Worm (Caenorhabditis elegans): ENCODE data around the gene srt-68.

srt-68 gene

ce11 chrV:5278001-5278400 lies 26.1 kb upstream of the srt-68 start, which contains the start of gene B0238.9:
Gene B0238.9, minus strand, starts transcription at chrV:5278101.
- no peak for TF ChIP-seq nhr-6 (tag; optimal IDR thresholded peaks at IDR 0.05)
- TF ChIP-seq lin-13 (GFP tag; optimal IDR thresholded peaks at IDR 0.05) = no peak
- TF ChIP-seq ama-1 (optimal IDR thresholded peaks at IDR 0.05) = no peak
- no peak for TF ChIP-seq aly-2 (tag; optimal IDR thresholded peaks at IDR 0.05)
- TF ChIP-seq gmeb-1 (tag; optimal IDR thresholded peaks at IDR 0.05) = no peak
- no peak for TF ChIP-seq zag-1 (tag; optimal IDR thresholded peaks at IDR 0.05)
- TF ChIP-seq fos-1 (tag; optimal IDR thresholded peaks at IDR 0.05) = no peak
- TF ChIP-seq C34F6.9 (tag; optimal IDR thresholded peaks at IDR 0.05) = no peak

- TF ChIP-seq Y55F3AM.14 (GFP tag; optimal IDR thresholded peaks at IDR 0.05) = peak; percentile 5
- TF ChIP-seq ceh-82 (tag; optimal IDR thresholded peaks at IDR 0.05) = no peak
These were observed 23.6 kb upstream of the srt-68 start for ce11 chrV:5275426-5276007.

ce11 chrV:5274974-5275373 lies 23.1 kb upstream of the srt-68 start:
- TF ChIP-seq lin-13 (GFP tag; optimal IDR thresholded peaks at IDR 0.05) = peak; percentile 24
- no peak for TF ChIP-seq ZK546.5 (tag; optimal IDR thresholded peaks at IDR 0.05)
- no peak for TF ChIP-seq elt-3 (tag; optimal IDR thresholded peaks at IDR 0.05)
- no peak for TF ChIP-seq Y55F3AM.14 (GFP tag; optimal IDR thresholded peaks at IDR 0.05)
- no peak for TF ChIP-seq nhr-10 (tag; optimal IDR thresholded peaks at IDR 0.05)
- TF ChIP-seq crh-2 (tag; optimal IDR thresholded peaks at IDR 0.05) = peak; percentile 38
- no peak for TF ChIP-seq ztf-4 (tag; optimal IDR thresholded peaks at IDR 0.05)
- no peak for TF ChIP-seq nhr-11 (tag; optimal IDR thresholded peaks at IDR 0.05)
- no peak for TF ChIP-seq nhr-23 (tag; optimal IDR thresholded peaks at IDR 0.05)
- no peak for TF ChIP-seq lin-39 (tag; optimal IDR thresholded peaks at IDR 0.05)
- peak; percentile 34 for TF ChIP-seq mab-5 (tag; optimal IDR thresholded peaks at IDR 0.05)
- TF ChIP-seq ceh-82 (tag; optimal IDR thresholded peaks at IDR 0.05) = no peak
- TF ChIP-seq nhr-129 (tag; optimal IDR thresholded peaks at IDR 0.05) = no peak
- TF ChIP-seq dmd-4 (tag; optimal IDR thresholded peaks at IDR 0.05) = no peak
- TF ChIP-seq sma-9 (GFP tag; optimal IDR thresholded peaks at IDR 0.05) = peak; percentile 41
- no peak for TF ChIP-seq sma-9 (tag; optimal IDR thresholded peaks at IDR 0.05)
- TF ChIP-seq skn-1 (tag; optimal IDR thresholded peaks at IDR 0.05) = no peak
- no peak for TF ChIP-seq aly-2 (tag; optimal IDR thresholded peaks at IDR 0.05)
- TF ChIP-seq nhr-12 (tag; optimal IDR thresholded peaks at IDR 0.05) = no peak
- peak; percentile 52 for TF ChIP-seq unc-55 (GFP tag; optimal IDR thresholded peaks at IDR 0.05)
- TF ChIP-seq sem-4 (tag; optimal IDR thresholded peaks at IDR 0.05) = peak; percentile 24
- no peak for TF ChIP-seq nhr-6 (tag; optimal IDR thresholded peaks at IDR 0.05)
- peak; percentile 57 for TF ChIP-seq nhr-25 (tag; optimal IDR thresholded peaks at IDR 0.05)
- no peak for TF ChIP-seq nhr-21 (tag; optimal IDR thresholded peaks at IDR 0.05)
- no peak for TF ChIP-seq alr-1 (tag; optimal IDR thresholded peaks at IDR 0.05)
- TF ChIP-seq fos-1 (tag; optimal IDR thresholded peaks at IDR 0.05) = peak; percentile 2
- no peak for TF ChIP-seq ztf-1 (GFP tag; conservative IDR thresholded peaks at IDR 0.05)
- TF ChIP-seq C34F6.9 (tag; optimal IDR thresholded peaks at IDR 0.05) = peak; percentile 58
- TF ChIP-seq lsy-2 (tag; optimal IDR thresholded peaks at IDR 0.05) = peak; percentile 59 to 70
- no peak for TF ChIP-seq egl-27 (tag; optimal IDR thresholded peaks at IDR 0.05)
- TF ChIP-seq ama-1 (optimal IDR thresholded peaks at IDR 0.05) = no peak
- TF ChIP-seq unc-62 (GFP tag; optimal IDR thresholded peaks at IDR 0.05) = no peak
- no peak for TF ChIP-seq nhr-77 (tag; optimal IDR thresholded peaks at IDR 0.05)
- TF ChIP-seq F13H6.1 (tag; optimal IDR thresholded peaks at IDR 0.05) = peak; percentile 53
- no peak for TF ChIP-seq unc-39 (tag; optimal IDR thresholded peaks at IDR 0.05)
- no peak for TF ChIP-seq nhr-237 (tag; optimal IDR thresholded peaks at IDR 0.05)
- TF ChIP-seq snpc-4 (tag; optimal IDR thresholded peaks at IDR 0.05) = no peak
- TF ChIP-seq zag-1 (tag; optimal IDR thresholded peaks at IDR 0.05) = no peak
- no peak for TF ChIP-seq mdl-1 (tag; optimal IDR thresholded peaks at IDR 0.05)
- no peak for TF ChIP-seq peb-1 (tag; optimal IDR thresholded peaks at IDR 0.05)
- TF ChIP-seq elt-1 (tag; optimal IDR thresholded peaks at IDR 0.05) = no peak
- TF ChIP-seq lin-11 (tag; optimal IDR thresholded peaks at IDR 0.05) = no peak
- no peak for TF ChIP-seq blmp-1 (tag; optimal IDR thresholded peaks at IDR 0.05; ENCODE audit: insufficient read depth)
- TF ChIP-seq mbf-1 (tag; optimal IDR thresholded peaks at IDR 0.05) = no peak
- TF ChIP-seq sma-3 (GFP tag; optimal IDR thresholded peaks at IDR 0.05) = no peak
- TF ChIP-seq R02D3.7 (tag; optimal IDR thresholded peaks at IDR 0.05) = no peak
- TF ChIP-seq ceh-16 (tag; optimal IDR thresholded peaks at IDR 0.05) = no peak
- peak; percentile 77 for TF ChIP-seq gmeb-1 (tag; optimal IDR thresholded peaks at IDR 0.05)
- no peak for TF ChIP-seq ztf-11 (tag; optimal IDR thresholded peaks at IDR 0.05)
